Worm (Caenorhabditis elegans): ENCODE results near the gene T08D10.5.

The T08D10.5 gene

ce11 chrX:11920723-11921283, 36.5 kb upstream of the T08D10.5 start, which contains the start of gene Y62H9A.14:
Gene Y62H9A.14, plus strand, starts transcription at chrX:11921233.
- TF ChIP-seq F57A8.1 (GFP tag; optimal IDR thresholded peaks at IDR 0.05) (no peak), F10E7.11 (tag; optimal IDR thresholded peaks at IDR 0.05) (no peak), chd-7 (tag; optimal IDR thresholded peaks at IDR 0.05) (no peak), lin-54 (GFP tag; optimal IDR thresholded peaks at IDR 0.05) (no peak), snpc-4 (GFP tag; optimal IDR thresholded peaks at IDR 0.05) (no peak), snpc-4 (tag; optimal IDR thresholded peaks at IDR 0.05) (no peak), ets-4 (GFP tag; optimal IDR thresholded peaks at IDR 0.05) (no peak), die-1 (tag; optimal IDR thresholded peaks at IDR 0.05) (no peak), F49E8.2 (tag; optimal IDR thresholded peaks at IDR 0.05; ENCODE audit: insufficient read depth) (no peak), mes-4 (tag; optimal IDR thresholded peaks at IDR 0.05) (no peak), athp-1 (tag; optimal IDR thresholded peaks at IDR 0.05) (no peak), ztf-26 (tag; optimal IDR thresholded peaks at IDR 0.05) (no peak), Y56A3A.18 (GFP tag; IDR thresholded peaks at IDR 0.05) (no peak)

- TF ChIP-seq B0261.1 (tag; optimal IDR thresholded peaks at IDR 0.05) (peak; percentile 28), C17E4.6 (GFP tag; IDR thresholded peaks at IDR 0.05) (no peak), tbx-9 (tag; optimal IDR thresholded peaks at IDR 0.05; ENCODE audit: borderline replicate concordance) (no peak), madf-6 (GFP tag; IDR thresholded peaks at IDR 0.05) (no peak), nhr-179 (tag; optimal IDR thresholded peaks at IDR 0.05) (no peak), lin-40 (tag; optimal IDR thresholded peaks at IDR 0.05) (peak; percentile 83), lag-1 (GFP tag; IDR thresholded peaks at IDR 0.05) (no peak), F23B12.7 (tag; optimal IDR thresholded peaks at IDR 0.05; ENCODE audit: insufficient read depth) (peak; percentile 21), cebp-2 (GFP tag; IDR thresholded peaks at IDR 0.05) (no peak), K11D2.4 (GFP tag; IDR thresholded peaks at IDR 0.05) (peak; percentile 56; the same call in 1 of the 2 replicates), nfya-2 (GFP tag; IDR thresholded peaks at IDR 0.05) (no peak), ceh-58 (GFP tag; IDR thresholded peaks at IDR 0.05) (no peak), F49E8.2 (tag; optimal IDR thresholded peaks at IDR 0.05; ENCODE audit: insufficient read depth) (no peak), lsl-1 (GFP tag; optimal IDR thresholded peaks at IDR 0.05) (no peak), bed-1 (GFP tag; IDR thresholded peaks at IDR 0.05) (no peak), hmg-20 (GFP tag; IDR thresholded peaks at IDR 0.05) (peak; percentile 18; the same call in 1 of the 2 replicates), lin-54 (GFP tag; optimal IDR thresholded peaks at IDR 0.05) (no peak), hsf-1 (GFP tag; IDR thresholded peaks at IDR 0.05) (no peak), ceh-79 (tag; optimal IDR thresholded peaks at IDR 0.05) (no peak), sea-2 (GFP tag; IDR thresholded peaks at IDR 0.05) (no peak), nhr-120 (GFP tag; IDR thresholded peaks at IDR 0.05) (no peak), ets-4 (GFP tag; optimal IDR thresholded peaks at IDR 0.05) (no peak), aptf-3 (GFP tag; IDR thresholded peaks at IDR 0.05) (no peak), B0336.3 (GFP tag; IDR thresholded peaks at IDR 0.05) (no peak), F33H1.4 (GFP tag; IDR thresholded peaks at IDR 0.05) (no peak), zfh-2 (GFP tag; conservative IDR thresholded peaks at IDR 0.05) (no peak), hrde-1 (tag; optimal IDR thresholded peaks at IDR 0.05; ENCODE audit: borderline replicate concordance) (no peak), F37B4.10 (GFP tag; IDR thresholded peaks at IDR 0.05) (no peak), rpc-1 (optimal IDR thresholded peaks at IDR 0.05) (no peak), rpc-1 (tag; optimal IDR thresholded peaks at IDR 0.05) (no peak), hmg-1.2 (GFP tag; IDR thresholded peaks at IDR 0.05) (no peak; the same call in 1 of the 2 replicates), T26A5.8 (tag; optimal IDR thresholded peaks at IDR 0.05) (no peak), ztf-18 (tag; optimal IDR thresholded peaks at IDR 0.05) (no peak), ceh-27 (GFP tag; optimal IDR thresholded peaks at IDR 0.05) (peak; percentile 60), C06A6.2 (GFP tag; conservative IDR thresholded peaks at IDR 0.05) (0 out of 2 replicates have a peak, but pooled peaks have one; percentile 36), F52B5.7 (tag; optimal IDR thresholded peaks at IDR 0.05) (no peak), die-1 (tag; optimal IDR thresholded peaks at IDR 0.05) (no peak), Y53G8AR.9 (GFP tag; conservative IDR thresholded peaks at IDR 0.05) (no peak; the same call in 1 of the 2 replicates), K12H6.12 (tag; optimal IDR thresholded peaks at IDR 0.05) (no peak), athp-1 (tag; optimal IDR thresholded peaks at IDR 0.05) (no peak)
Measured at ce11 chrX:11924158-11924557, 33.2 kb upstream of the T08D10.5 start, which contains the start of gene F55G7.1. Gene F55G7.1, plus strand, starts transcription at chrX:11924433.
